Worm (Caenorhabditis elegans): ENCODE results near the gene bli-5.

- no peak for TF ChIP-seq ztf-29 (GFP tag; IDR thresholded peaks at IDR 0.05)
- TF ChIP-seq ztf-23 (GFP tag; IDR thresholded peaks at IDR 0.05) = no peak
- no peak for TF ChIP-seq flt-1 (GFP tag; IDR thresholded peaks at IDR 0.05)
- TF ChIP-seq med-1 (GFP tag; optimal IDR thresholded peaks at IDR 0.05; ENCODE audit: insufficient read depth) = no peak
- TF ChIP-seq klf-2 (GFP tag; conservative IDR thresholded peaks at IDR 0.05) = no peak
Measured at ce11 chrIII:13402934-13403333, 26.6 kb downstream of the bli-5 start, which contains the start of gene mig-18.
